Fruit fly (Drosophila melanogaster): Measurements from ENCODE around the gene GstD1.

dm6 chr3R:12375258-12375783, 6.3 kb upstream of the GstD1 start, which contains the start of gene GstD5:
- TF ChIP-seq CG1620 (GFP tag; optimal IDR thresholded peaks at IDR 0.05) (no peak), kay (GFP tag; ENCODE audit: borderline replicate concordance) (no peak), CG7101 (tag; optimal IDR thresholded peaks at IDR 0.05) (no peak), CG11617 (GFP tag; optimal IDR thresholded peaks at IDR 0.05) (no peak)
